Fruit fly (Drosophila melanogaster) S2 (cell line): ENCODE results near the gene CG7560.

Source experiments
- CG8478 ChIP-seq: fragments of >200 bp; optimal IDR thresholded peaks from 2 replicates; lab custom pipeline; 2018
- CTCF ChIP-seq, 2 experiments: fragments of >200 bp; optimal IDR thresholded peaks; 2 replicates each; lab custom pipeline; 2018

DNA sequence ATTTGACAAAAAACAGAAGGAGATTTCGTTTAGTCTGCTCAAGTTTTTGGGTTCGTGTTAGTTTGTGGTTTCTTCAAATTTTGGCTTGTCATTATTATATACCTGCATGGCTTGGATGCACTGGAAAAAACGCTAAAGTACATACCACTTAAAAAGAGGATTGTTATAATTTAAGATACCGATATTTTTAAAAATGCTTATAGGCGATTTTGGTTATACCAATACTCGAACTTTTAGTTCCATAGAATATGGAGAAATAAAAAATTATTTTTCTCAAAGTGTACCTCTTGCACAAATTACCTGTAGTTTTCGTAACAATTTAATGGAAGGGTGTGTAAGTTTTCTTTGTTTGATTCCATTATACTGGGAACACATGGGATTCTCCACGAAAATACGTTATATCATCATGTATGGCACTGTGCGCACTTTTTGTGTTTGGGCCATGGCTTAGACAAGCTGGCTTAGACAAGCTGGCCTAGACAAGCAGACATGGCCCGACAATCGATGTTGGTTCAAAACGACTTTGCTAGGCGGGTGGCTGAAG is 40.5 kb downstream of the CG7560 start, which contains the start of gene Fum3:
- TF ChIP-seq CG8478 (lab: Kevin White, UChicago): no peak
- TF ChIP-seq CTCF (optimal IDR thresholded peaks at IDR 0.05; lab: Kevin White, UChicago): no peak
